Worm (Caenorhabditis elegans) whole organism, L4/young adult: ENCODE measurements around the gene srd-1.

Experiments
- W03F9.2 ChIP-seq: fragments of 150-350 bp; optimal IDR thresholded peaks from 2 replicates; lab custom pipeline; 2014; ENCODE audit warnings: missing biosample characterization, missing genetic modification characterization
- dao-5 ChIP-seq: sonication (generic microtip); optimal IDR thresholded peaks from 2 replicates; lab custom pipeline; 2016; ENCODE audit warnings: missing genotype, missing genetic modification characterization, moderate library complexity, missing compliant biosample characterization
- him-1 ChIP-seq: sonication (generic microtip); optimal IDR thresholded peaks from 2 replicates; lab custom pipeline; 2016; ENCODE audit warnings: missing genotype, missing genetic modification reagents, missing genetic modification characterization, missing compliant biosample characterization

ce11 chrII:10144092-10144491 is 38.4 kb downstream of the srd-1 start, which contains the start of gene F27E5.3:
- TF ChIP-seq W03F9.2 (tag; lab: Kevin White, UChicago) (no peak), him-1 (tag; lab: Kevin White, UChicago) (no peak), dao-5 (tag; lab: Kevin White, UChicago) (no peak)
